Worm (Caenorhabditis elegans): ENCODE results near the gene tbx-9.

The tbx-9 gene

DNA sequence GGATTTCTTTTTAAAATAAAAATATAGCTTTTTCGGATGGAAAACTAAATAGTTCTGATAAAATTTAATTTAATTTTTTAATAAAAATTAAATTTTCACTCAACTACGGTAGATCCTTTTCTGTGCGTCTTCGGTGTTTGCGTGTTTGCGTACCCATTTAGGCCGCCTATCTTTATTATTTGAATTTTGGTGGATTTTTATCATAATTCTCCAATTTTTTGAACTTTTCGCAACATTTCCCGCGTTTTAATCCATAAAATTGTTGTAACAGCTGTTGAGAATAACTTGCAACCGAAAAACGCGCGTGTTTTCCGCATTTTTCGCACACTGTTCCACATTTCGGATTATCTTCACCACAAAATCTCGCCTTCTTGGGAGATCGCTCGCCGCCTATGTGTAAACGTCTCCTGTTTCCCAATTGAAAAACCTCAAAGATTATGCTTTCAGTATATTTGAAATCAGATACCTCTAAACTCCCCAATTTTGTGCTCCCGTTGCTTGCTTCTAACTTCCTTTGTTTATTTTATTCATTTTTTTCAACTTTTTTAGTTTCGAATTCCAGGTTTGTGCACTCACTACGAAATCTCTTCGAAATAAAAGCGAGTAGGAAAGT is 10.0 kb upstream of the tbx-9 start, which contains the start of gene T07C4.3:
T07C4.3 (plus strand) TSS at position 563 of the 613 bp plus-strand sequence.
- TF ChIP-seq ztf-29 (GFP tag; IDR thresholded peaks at IDR 0.05) (no peak), T22C8.4 (GFP tag; IDR thresholded peaks at IDR 0.05) (no peak), ref-1 (GFP tag; conservative IDR thresholded peaks at IDR 0.05) (no peak), flt-1 (GFP tag; IDR thresholded peaks at IDR 0.05) (no peak), med-1 (GFP tag; optimal IDR thresholded peaks at IDR 0.05; ENCODE audit: insufficient read depth) (no peak), ztf-23 (GFP tag; IDR thresholded peaks at IDR 0.05) (no peak), klf-2 (GFP tag; conservative IDR thresholded peaks at IDR 0.05) (no peak), cog-1 (tag; optimal IDR thresholded peaks at IDR 0.05) (no peak), tab-1 (GFP tag; IDR thresholded peaks at IDR 0.05) (no peak)

DNA sequence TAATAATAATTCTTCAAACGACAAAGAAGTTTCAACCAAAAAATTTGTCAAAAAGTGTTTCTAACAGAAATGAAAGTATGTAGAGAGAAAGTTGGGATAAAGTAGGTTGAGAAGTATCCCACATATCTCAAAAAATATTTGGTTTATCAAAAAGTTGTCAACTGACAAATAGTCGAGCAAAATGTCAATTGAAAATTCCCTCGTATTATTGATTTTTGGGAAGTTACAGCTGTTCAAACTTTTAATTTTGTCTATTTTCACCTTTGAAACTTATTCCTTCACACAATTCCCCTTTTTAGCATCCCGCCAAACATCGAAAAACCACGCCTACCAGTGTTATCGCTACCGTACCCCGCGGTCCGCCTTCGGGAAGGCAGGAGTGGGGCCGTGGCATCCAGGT is 5.4 kb upstream of the tbx-9 start, which contains the start of gene tbx-8:
tbx-8 (plus strand) TSS at position 301 of the 400 bp plus-strand sequence.
- no peak for TF ChIP-seq tab-1 (GFP tag; IDR thresholded peaks at IDR 0.05)
- TF ChIP-seq ztf-23 (GFP tag; IDR thresholded peaks at IDR 0.05): no peak
- TF ChIP-seq med-1 (GFP tag; optimal IDR thresholded peaks at IDR 0.05; ENCODE audit: insufficient read depth): no peak
- TF ChIP-seq ztf-29 (GFP tag; IDR thresholded peaks at IDR 0.05): no peak
- TF ChIP-seq ref-1 (GFP tag; conservative IDR thresholded peaks at IDR 0.05): 0 out of 2 replicates have a peak, but pooled peaks have one; percentile 8
- no peak for TF ChIP-seq klf-2 (GFP tag; conservative IDR thresholded peaks at IDR 0.05)

DNA sequence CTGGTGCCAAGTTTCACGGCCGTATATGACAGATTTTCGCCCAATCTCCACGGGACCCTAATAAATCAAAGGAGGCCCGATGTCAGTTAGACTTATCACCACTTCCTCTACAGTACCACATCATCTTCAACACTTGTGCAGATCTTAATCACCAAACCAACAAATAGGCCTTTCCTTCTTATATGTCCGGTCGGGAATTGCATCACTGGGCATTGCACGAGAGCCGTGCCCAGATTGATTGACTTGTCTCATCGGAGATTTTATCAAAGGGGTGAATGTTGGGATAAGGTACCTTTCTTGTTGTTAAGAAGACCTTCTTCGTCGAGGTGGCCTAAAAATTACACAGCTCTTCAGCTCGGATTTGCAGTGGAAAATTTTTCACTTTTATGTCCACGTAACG is 3.1 kb upstream of the tbx-9 start:
- no peak for TF ChIP-seq med-1 (GFP tag; optimal IDR thresholded peaks at IDR 0.05; ENCODE audit: insufficient read depth)
- no peak for TF ChIP-seq klf-2 (GFP tag; conservative IDR thresholded peaks at IDR 0.05)
- TF ChIP-seq ref-1 (GFP tag; conservative IDR thresholded peaks at IDR 0.05): no peak
- no peak for TF ChIP-seq ztf-23 (GFP tag; IDR thresholded peaks at IDR 0.05)
- no peak for TF ChIP-seq tab-1 (GFP tag; IDR thresholded peaks at IDR 0.05)
- TF ChIP-seq T22C8.4 (GFP tag; IDR thresholded peaks at IDR 0.05): no peak
- TF ChIP-seq ztf-29 (GFP tag; IDR thresholded peaks at IDR 0.05): no peak
- TF ChIP-seq cog-1 (tag; optimal IDR thresholded peaks at IDR 0.05): no peak
- no peak for TF ChIP-seq flt-1 (GFP tag; IDR thresholded peaks at IDR 0.05)

DNA sequence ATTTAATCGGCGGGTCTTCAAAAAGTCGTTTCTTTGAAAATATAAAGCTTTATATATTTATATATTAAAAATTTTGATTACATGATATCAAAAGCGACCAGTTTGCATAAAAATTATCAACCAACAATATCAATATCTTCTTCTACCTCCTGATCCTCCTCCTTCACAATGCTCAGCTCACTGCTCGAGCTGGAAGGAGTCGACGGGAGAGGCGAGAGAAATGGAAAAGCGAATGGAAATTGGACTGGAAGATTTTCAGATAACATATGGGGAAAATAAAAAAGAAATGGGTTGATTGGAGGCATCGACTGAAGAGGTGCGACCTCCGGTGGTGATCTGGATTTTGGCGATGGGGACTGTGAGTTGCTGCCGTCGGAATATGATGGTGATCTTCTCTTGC is 1.7 kb downstream of the tbx-9 start:
- TF ChIP-seq med-1 (GFP tag; optimal IDR thresholded peaks at IDR 0.05; ENCODE audit: insufficient read depth) (no peak), tab-1 (GFP tag; IDR thresholded peaks at IDR 0.05) (no peak), cog-1 (tag; optimal IDR thresholded peaks at IDR 0.05) (no peak), klf-2 (GFP tag; conservative IDR thresholded peaks at IDR 0.05) (no peak), ztf-29 (GFP tag; IDR thresholded peaks at IDR 0.05) (no peak), ztf-23 (GFP tag; IDR thresholded peaks at IDR 0.05) (no peak), flt-1 (GFP tag; IDR thresholded peaks at IDR 0.05) (no peak), ref-1 (GFP tag; conservative IDR thresholded peaks at IDR 0.05) (no peak), T22C8.4 (GFP tag; IDR thresholded peaks at IDR 0.05) (no peak)

DNA sequence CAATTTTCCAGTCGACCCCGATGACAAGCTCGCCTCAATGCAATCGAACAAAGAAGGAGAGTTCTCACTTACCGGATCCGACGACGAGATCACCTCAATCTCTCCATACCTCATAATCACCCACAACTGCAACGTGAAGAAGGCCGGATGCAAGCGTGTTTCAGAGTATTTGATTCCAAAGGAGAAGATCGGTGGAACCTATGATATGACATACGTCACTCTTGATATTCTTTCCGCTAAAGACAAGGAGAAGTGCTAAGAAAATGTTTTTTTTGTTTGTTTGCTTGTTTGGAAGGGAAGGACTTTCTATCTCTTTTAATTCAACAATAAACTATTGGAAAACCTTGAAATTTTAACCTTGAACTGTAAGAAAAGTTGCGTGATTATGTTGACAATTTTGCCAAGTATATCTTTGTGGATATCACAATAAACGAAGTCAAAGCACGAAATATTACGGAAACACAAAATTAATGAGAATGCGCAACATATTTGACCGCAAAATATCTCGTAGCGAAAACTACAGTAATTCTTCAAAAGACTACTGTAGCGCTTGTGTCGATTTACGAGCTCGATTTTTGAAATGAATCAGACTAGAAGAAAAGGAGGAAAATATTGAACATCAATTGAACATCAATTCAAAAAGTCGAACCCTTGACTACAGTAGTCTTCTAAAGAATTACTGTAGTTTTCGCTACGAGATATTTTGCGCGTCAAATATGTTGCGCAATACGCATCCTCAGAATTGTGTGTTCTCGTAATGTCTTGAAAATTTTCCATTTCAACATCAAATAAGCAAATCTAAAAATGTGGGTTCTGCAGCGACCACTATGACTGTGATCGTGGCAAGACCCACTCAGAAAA is 2.4 kb downstream of the tbx-9 start:
- TF ChIP-seq ref-1 (GFP tag; conservative IDR thresholded peaks at IDR 0.05) (no peak), cog-1 (tag; optimal IDR thresholded peaks at IDR 0.05) (no peak), klf-2 (GFP tag; conservative IDR thresholded peaks at IDR 0.05) (no peak), T22C8.4 (GFP tag; IDR thresholded peaks at IDR 0.05) (no peak), ztf-23 (GFP tag; IDR thresholded peaks at IDR 0.05) (no peak)

DNA sequence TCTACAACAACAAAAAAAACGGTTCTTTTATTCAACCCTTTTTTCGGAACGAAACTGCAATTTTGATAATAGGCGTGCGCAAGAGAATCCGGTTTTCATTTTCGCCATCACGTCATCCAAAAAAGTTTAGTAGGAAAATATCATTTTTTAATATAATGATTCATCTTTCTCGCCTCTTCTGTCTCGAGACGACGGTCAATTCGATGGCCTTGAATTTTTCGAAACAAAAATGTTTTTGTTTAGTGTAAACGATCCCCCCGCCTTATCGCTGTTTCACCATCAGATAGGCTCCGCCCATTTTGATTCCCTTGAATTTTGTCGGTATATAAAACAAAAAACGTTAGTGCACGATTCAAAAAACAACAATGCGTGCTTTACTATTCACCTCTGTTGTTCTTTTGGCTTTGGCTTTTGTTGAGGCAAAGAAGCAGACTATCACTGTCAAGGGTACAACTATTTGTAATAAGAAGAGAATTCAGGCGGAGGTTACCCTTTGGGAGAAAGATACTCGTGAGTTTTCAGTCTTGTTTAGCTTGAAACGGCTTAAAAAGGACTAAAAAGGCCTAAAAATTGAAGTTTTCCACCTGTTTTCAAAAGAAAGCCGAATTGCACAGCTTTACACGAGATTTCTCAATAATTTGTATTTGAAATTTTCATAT is 4.0 kb downstream of the tbx-9 start, which contains the start of gene ttr-15:
ttr-15 (plus strand) TSS at position 340 of the 659 bp plus-strand sequence.
- TF ChIP-seq ztf-29 (GFP tag; IDR thresholded peaks at IDR 0.05) (no peak), T22C8.4 (GFP tag; IDR thresholded peaks at IDR 0.05) (no peak), ref-1 (GFP tag; conservative IDR thresholded peaks at IDR 0.05) (no peak), cog-1 (tag; optimal IDR thresholded peaks at IDR 0.05) (no peak), tab-1 (GFP tag; IDR thresholded peaks at IDR 0.05) (no peak), ztf-23 (GFP tag; IDR thresholded peaks at IDR 0.05) (no peak), klf-2 (GFP tag; conservative IDR thresholded peaks at IDR 0.05) (no peak), med-1 (GFP tag; optimal IDR thresholded peaks at IDR 0.05; ENCODE audit: insufficient read depth) (no peak), flt-1 (GFP tag; IDR thresholded peaks at IDR 0.05) (no peak)

DNA sequence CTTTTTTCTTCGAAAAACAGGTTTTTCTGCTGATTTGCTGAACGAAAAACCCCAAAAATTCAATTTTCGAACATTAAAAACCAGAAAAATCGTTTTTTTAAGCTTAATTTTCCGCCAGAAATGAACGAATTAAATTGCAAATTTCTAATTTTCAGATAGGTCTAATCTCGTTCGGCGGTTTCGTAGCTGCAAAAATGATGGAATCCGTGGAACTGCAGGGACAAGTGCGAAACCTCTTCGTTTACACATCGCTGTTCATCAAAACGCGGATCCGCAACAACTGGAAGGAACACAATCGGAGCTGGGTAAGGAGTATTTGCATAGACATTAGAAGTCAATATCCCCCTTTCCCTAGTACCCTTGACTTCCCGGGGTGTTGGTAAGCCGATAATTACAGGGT is 5.5 kb downstream of the tbx-9 start:
- TF ChIP-seq ztf-29 (GFP tag; IDR thresholded peaks at IDR 0.05) (no peak), flt-1 (GFP tag; IDR thresholded peaks at IDR 0.05) (no peak), T22C8.4 (GFP tag; IDR thresholded peaks at IDR 0.05) (no peak), ztf-23 (GFP tag; IDR thresholded peaks at IDR 0.05) (no peak), tab-1 (GFP tag; IDR thresholded peaks at IDR 0.05) (no peak), klf-2 (GFP tag; conservative IDR thresholded peaks at IDR 0.05) (no peak), cog-1 (tag; optimal IDR thresholded peaks at IDR 0.05) (no peak), ref-1 (GFP tag; conservative IDR thresholded peaks at IDR 0.05) (no peak), med-1 (GFP tag; optimal IDR thresholded peaks at IDR 0.05; ENCODE audit: insufficient read depth) (no peak)

DNA sequence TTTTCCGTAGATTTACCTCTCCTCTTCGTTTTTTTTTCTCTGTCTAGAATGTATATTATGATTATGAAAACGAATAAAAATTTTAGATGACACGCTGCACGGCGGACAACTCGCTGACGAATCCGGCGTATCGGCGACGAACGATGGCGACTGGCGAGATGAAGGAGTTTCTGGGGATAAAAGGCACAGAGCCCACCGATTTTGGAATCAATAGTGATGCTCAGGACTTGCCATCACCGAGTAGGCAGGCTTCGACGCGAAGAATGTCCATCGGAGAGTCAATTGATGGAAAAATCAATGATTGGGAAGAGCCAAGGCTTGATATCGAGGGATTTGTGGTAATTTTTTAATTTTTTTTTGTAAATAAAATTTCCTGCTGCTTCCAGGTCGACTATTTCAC is 6.6 kb downstream of the tbx-9 start, which contains the start of gene ced-9:
ced-9 (plus strand) TSS at position 87 of the 400 bp plus-strand sequence.
- TF ChIP-seq ztf-29 (GFP tag; IDR thresholded peaks at IDR 0.05) (no peak), cog-1 (tag; optimal IDR thresholded peaks at IDR 0.05) (no peak), flt-1 (GFP tag; IDR thresholded peaks at IDR 0.05) (no peak), ztf-23 (GFP tag; IDR thresholded peaks at IDR 0.05) (no peak), med-1 (GFP tag; optimal IDR thresholded peaks at IDR 0.05; ENCODE audit: insufficient read depth) (no peak), tab-1 (GFP tag; IDR thresholded peaks at IDR 0.05) (no peak), klf-2 (GFP tag; conservative IDR thresholded peaks at IDR 0.05) (no peak), T22C8.4 (GFP tag; IDR thresholded peaks at IDR 0.05) (no peak), ref-1 (GFP tag; conservative IDR thresholded peaks at IDR 0.05) (no peak)

Measured in whole organism, midembryonic.